Fruit fly (Drosophila melanogaster) whole organism, embryonic: Measurements from ENCODE around the gene CG6195.

Experiments
- Asciz ChIP-seq: fragments of 200-800 bp; sonication (Bioruptor generic); optimal IDR thresholded peaks from 2 replicates; lab custom pipeline; 2017; ENCODE audit warnings: missing biosample characterization, mild to moderate bottlenecking, missing genetic modification characterization, missing genetic modification reagents
- BEAF-32 ChIP-seq: fragments of 200-800 bp; sonication (Bioruptor generic); optimal IDR thresholded peaks from 3 replicates; lab custom pipeline; 2017; ENCODE audit warnings: missing biosample characterization, missing genetic modification characterization, mild to moderate bottlenecking, moderate library complexity, missing genetic modification reagents
- CG10147 ChIP-seq: fragments of 200-800 bp; sonication (Bioruptor generic); optimal IDR thresholded peaks from 2 replicates; lab custom pipeline; 2019; ENCODE audit warnings: missing biosample characterization, mild to moderate bottlenecking, missing genetic modification characterization, moderate library complexity
- CG10462 ChIP-seq: fragments of 200-800 bp; sonication (Bioruptor generic); optimal IDR thresholded peaks from 2 replicates; lab custom pipeline; 2016; ENCODE audit warnings: missing biosample characterization, missing genetic modification characterization
- CG11247 ChIP-seq: fragments of 200-800 bp; sonication (Bioruptor generic); IDR thresholded peaks from 2 replicates; pipeline ENCODE4 v1.3.6; 2022; ENCODE audit warnings: missing biosample characterization, missing genetic modification characterization
- CG11398 ChIP-seq: fragments of 200-800 bp; sonication (Bioruptor generic); optimal IDR thresholded peaks from 2 replicates; lab custom pipeline; 2016; ENCODE audit warnings: missing biosample characterization, missing genetic modification characterization
- CG11723 ChIP-seq: fragments of 200-800 bp; sonication (Bioruptor generic); optimal IDR thresholded peaks from 2 replicates; lab custom pipeline; 2017; ENCODE audit warnings: missing biosample characterization, mild to moderate bottlenecking, missing genetic modification characterization
- CG13894 ChIP-seq: fragments of 200-800 bp; sonication (Bioruptor generic); optimal IDR thresholded peaks from 3 replicates; lab custom pipeline; 2018; ENCODE audit warnings: missing biosample characterization, mild to moderate bottlenecking, missing genetic modification characterization, moderate library complexity
- CG14860 ChIP-seq: fragments of 200-800 bp; sonication (Bioruptor generic); IDR thresholded peaks from 3 replicates; pipeline ENCODE4 v1.3.6; 2022; ENCODE audit warnings: missing biosample characterization, missing genetic modification characterization; ENCODE audit not compliant: partially characterized antibody
- CG15514 ChIP-seq: fragments of 200-800 bp; sonication (Bioruptor generic); optimal IDR thresholded peaks from 3 replicates; lab custom pipeline; 2017; ENCODE audit warnings: missing biosample characterization, missing genetic modification characterization, mild to moderate bottlenecking, moderate library complexity, missing genetic modification reagents
- CG16779 ChIP-seq: fragments of 200-800 bp; sonication (Bioruptor generic); IDR thresholded peaks from 2 replicates; pipeline ENCODE4 v1.3.6; 2022; ENCODE audit warnings: missing biosample characterization, missing genetic modification characterization
- CG16863 ChIP-seq: fragments of 200-800 bp; sonication (Bioruptor generic); optimal IDR thresholded peaks from 3 replicates; lab custom pipeline; 2016; ENCODE audit warnings: missing biosample characterization, missing genetic modification characterization
- CG17328 ChIP-seq: fragments of 200-800 bp; sonication (Bioruptor generic); IDR thresholded peaks from 2 replicates; pipeline ENCODE4 v1.3.6; 2022; ENCODE audit warnings: missing biosample characterization, missing genetic modification characterization
- CG18476 ChIP-seq: fragments of 200-800 bp; sonication (Bioruptor generic); optimal IDR thresholded peaks from 2 replicates; lab custom pipeline; 2016; ENCODE audit warnings: missing biosample characterization, mild to moderate bottlenecking, missing genetic modification characterization
- CG2116 ChIP-seq: fragments of 200-800 bp; sonication (Bioruptor generic); optimal IDR thresholded peaks from 3 replicates; lab custom pipeline; 2018; ENCODE audit warnings: missing biosample characterization, mild to moderate bottlenecking, missing genetic modification characterization
- CG2202 ChIP-seq: fragments of 200-800 bp; sonication (Bioruptor generic); optimal IDR thresholded peaks from 2 replicates; lab custom pipeline; 2018; ENCODE audit warnings: missing biosample characterization, mild to moderate bottlenecking, missing genetic modification characterization
- CG32532 ChIP-seq: fragments of 200-800 bp; sonication (Bioruptor generic); IDR thresholded peaks from 2 replicates; pipeline ENCODE4 v1.3.6; 2022; ENCODE audit warnings: missing biosample characterization, missing genetic modification characterization
- CG32767 ChIP-seq: fragments of 200-800 bp; sonication (Bioruptor generic); IDR thresholded peaks from 2 replicates; pipeline ENCODE4 v1.3.6; 2022; ENCODE audit warnings: missing biosample characterization, missing genetic modification characterization
- CG42726 ChIP-seq: fragments of 200-800 bp; sonication (Bioruptor generic); IDR thresholded peaks from 2 replicates; pipeline ENCODE4 v1.3.6; 2022; ENCODE audit warnings: missing biosample characterization, missing genetic modification characterization; ENCODE audit not compliant: partially characterized antibody
- CG43689 ChIP-seq: fragments of 200-800 bp; sonication (Bioruptor generic); IDR thresholded peaks from 2 replicates; pipeline ENCODE4 v1.3.6; 2022; ENCODE audit warnings: missing biosample characterization, missing genetic modification characterization
- CG7357 ChIP-seq: fragments of 200-800 bp; sonication (Bioruptor generic); IDR thresholded peaks from 3 replicates; pipeline ENCODE4 v1.3.6; 2022; ENCODE audit warnings: missing biosample characterization, missing genetic modification characterization
- CG8281 ChIP-seq: fragments of 200-800 bp; sonication (Bioruptor generic); optimal IDR thresholded peaks from 2 replicates; lab custom pipeline; 2018; ENCODE audit warnings: missing biosample characterization, mild to moderate bottlenecking, missing genetic modification characterization, moderate library complexity
- CG8478 ChIP-seq: fragments of >200 bp; optimal IDR thresholded peaks from 2 replicates; lab custom pipeline; 2018
- CG9437 ChIP-seq: fragments of 200-800 bp; sonication (Bioruptor generic); optimal IDR thresholded peaks from 2 replicates; lab custom pipeline; 2018; ENCODE audit warnings: missing biosample characterization, mild to moderate bottlenecking, missing genetic modification characterization
- CG9817 ChIP-seq: fragments of 200-800 bp; sonication (Bioruptor generic); optimal IDR thresholded peaks from 2 replicates; lab custom pipeline; 2018; ENCODE audit warnings: missing biosample characterization, mild to moderate bottlenecking, missing genetic modification characterization, moderate library complexity
- Camta ChIP-seq: fragments of 200-800 bp; sonication (Bioruptor generic); optimal IDR thresholded peaks from 2 replicates; lab custom pipeline; 2016; ENCODE audit warnings: missing biosample characterization, missing genetic modification characterization
- CkIIα-i1 ChIP-seq: fragments of 200-800 bp; sonication (Bioruptor generic); IDR thresholded peaks from 2 replicates; pipeline ENCODE4 v1.3.6; 2022; ENCODE audit warnings: missing biosample characterization, missing genetic modification characterization
- ERR ChIP-seq: fragments of 200-800 bp; sonication (Bioruptor generic); optimal IDR thresholded peaks from 2 replicates; lab custom pipeline; 2016; ENCODE audit warnings: missing biosample characterization, missing genetic modification characterization
- Fer3 ChIP-seq: fragments of 200-800 bp; sonication (Bioruptor generic); optimal IDR thresholded peaks from 2 replicates; lab custom pipeline; 2018; ENCODE audit warnings: missing biosample characterization, mild to moderate bottlenecking, missing genetic modification characterization, moderate library complexity
- GATAe ChIP-seq: fragments of 200-800 bp; sonication (Bioruptor generic); conservative IDR thresholded peaks from 2 replicates; pipeline ENCODE4 v1.3.6; 2022; ENCODE audit warnings: missing biosample characterization, missing genetic modification characterization
- H15 ChIP-seq: fragments of 200-800 bp; sonication (Bioruptor generic); IDR thresholded peaks from 3 replicates; pipeline ENCODE4 v1.3.6; 2022; ENCODE audit warnings: missing biosample characterization, missing genetic modification characterization
- HLHmδ ChIP-seq: fragments of 200-800 bp; sonication (Bioruptor generic); optimal IDR thresholded peaks from 2 replicates; lab custom pipeline; 2018; ENCODE audit warnings: missing biosample characterization, mild to moderate bottlenecking, missing genetic modification characterization, moderate library complexity
- Hey ChIP-seq: fragments of 200-800 bp; sonication (Bioruptor generic); optimal IDR thresholded peaks from 3 replicates; lab custom pipeline; 2018; ENCODE audit warnings: missing biosample characterization, mild to moderate bottlenecking, missing genetic modification characterization
- Hmr ChIP-seq: fragments of 200-800 bp; sonication (Bioruptor generic); optimal IDR thresholded peaks from 3 replicates; lab custom pipeline; 2017; ENCODE audit warnings: mild to moderate bottlenecking, missing biosample characterization, missing genetic modification reagents, missing genetic modification characterization
- NFAT ChIP-seq: fragments of 200-800 bp; sonication (Bioruptor generic); IDR thresholded peaks from 2 replicates; pipeline ENCODE4 v1.3.6; 2022; ENCODE audit warnings: missing biosample characterization, missing genetic modification characterization
- Nf-YB ChIP-seq: fragments of 200-800 bp; sonication (Bioruptor generic); optimal IDR thresholded peaks from 3 replicates; lab custom pipeline; 2019; ENCODE audit warnings: missing biosample characterization, mild to moderate bottlenecking, missing genetic modification characterization, moderate library complexity
- Usf ChIP-seq: fragments of 200-800 bp; sonication (Bioruptor generic); optimal IDR thresholded peaks from 2 replicates; lab custom pipeline; 2017; ENCODE audit warnings: missing genotype, missing biosample characterization, missing genetic modification characterization
- aop ChIP-seq: fragments of 200-800 bp; sonication (Bioruptor generic); IDR thresholded peaks from 2 replicates; pipeline ENCODE4 v1.3.6; 2022; ENCODE audit warnings: missing biosample characterization, missing genetic modification characterization
- btn ChIP-seq: fragments of 200-800 bp; sonication (Bioruptor generic); optimal IDR thresholded peaks from 2 replicates; lab custom pipeline; 2016; ENCODE audit warnings: missing biosample characterization, missing genetic modification characterization
- dati ChIP-seq: fragments of 200-800 bp; sonication (Bioruptor generic); IDR thresholded peaks from 2 replicates; pipeline ENCODE4 v1.3.6; 2022; ENCODE audit warnings: missing biosample characterization, missing genetic modification characterization
- exex ChIP-seq: fragments of 200-800 bp; sonication (Bioruptor generic); optimal IDR thresholded peaks from 4 replicates; lab custom pipeline; 2018; ENCODE audit warnings: missing biosample characterization, mild to moderate bottlenecking, missing genetic modification characterization, moderate library complexity
- gem ChIP-seq: fragments of 200-800 bp; sonication (Bioruptor generic); optimal IDR thresholded peaks from 2 replicates; lab custom pipeline; 2019; ENCODE audit warnings: missing biosample characterization, mild to moderate bottlenecking, missing genetic modification characterization, moderate library complexity
- lov ChIP-seq, 2 experiments: fragments of 200-800 bp in 1 of 2; fragments of >200 bp in 1 of 2; sonication (Bioruptor generic) in 1 of 2; IDR thresholded peaks in 1 of 2; optimal IDR thresholded peaks in 1 of 2; 2 replicates in 1 of 2; 3 replicates in 1 of 2; pipeline versions ENCODE4 v1.3.6 to Lab custom; 2017 to 2022; ENCODE audit warnings: missing biosample characterization in 1 of 2, missing genetic modification characterization in 1 of 2
- luna ChIP-seq: fragments of 200-800 bp; sonication (Bioruptor generic); optimal IDR thresholded peaks from 2 replicates; lab custom pipeline; 2016; ENCODE audit warnings: missing biosample characterization, missing genetic modification characterization
- pb ChIP-seq: fragments of 200-800 bp; sonication (Bioruptor generic); optimal IDR thresholded peaks from 3 replicates; lab custom pipeline; 2016; ENCODE audit warnings: missing biosample characterization, missing genetic modification characterization
- ranshi ChIP-seq: fragments of 200-800 bp; sonication (Bioruptor generic); IDR thresholded peaks from 2 replicates; pipeline ENCODE4 v1.3.6; 2022; ENCODE audit warnings: missing biosample characterization, missing genetic modification characterization
- sima ChIP-seq: fragments of 200-800 bp; sonication (Bioruptor generic); optimal IDR thresholded peaks from 2 replicates; lab custom pipeline; 2016; ENCODE audit warnings: missing biosample characterization, missing genetic modification characterization
- tin ChIP-seq: fragments of 200-800 bp; sonication (Bioruptor generic); optimal IDR thresholded peaks from 3 replicates; lab custom pipeline; 2016; ENCODE audit warnings: missing biosample characterization, missing genetic modification characterization
- trh ChIP-seq: fragments of 200-800 bp; sonication (Bioruptor generic); optimal IDR thresholded peaks from 2 replicates; lab custom pipeline; 2016; ENCODE audit warnings: missing biosample characterization, missing genetic modification characterization

The CG6195 gene

DNA sequence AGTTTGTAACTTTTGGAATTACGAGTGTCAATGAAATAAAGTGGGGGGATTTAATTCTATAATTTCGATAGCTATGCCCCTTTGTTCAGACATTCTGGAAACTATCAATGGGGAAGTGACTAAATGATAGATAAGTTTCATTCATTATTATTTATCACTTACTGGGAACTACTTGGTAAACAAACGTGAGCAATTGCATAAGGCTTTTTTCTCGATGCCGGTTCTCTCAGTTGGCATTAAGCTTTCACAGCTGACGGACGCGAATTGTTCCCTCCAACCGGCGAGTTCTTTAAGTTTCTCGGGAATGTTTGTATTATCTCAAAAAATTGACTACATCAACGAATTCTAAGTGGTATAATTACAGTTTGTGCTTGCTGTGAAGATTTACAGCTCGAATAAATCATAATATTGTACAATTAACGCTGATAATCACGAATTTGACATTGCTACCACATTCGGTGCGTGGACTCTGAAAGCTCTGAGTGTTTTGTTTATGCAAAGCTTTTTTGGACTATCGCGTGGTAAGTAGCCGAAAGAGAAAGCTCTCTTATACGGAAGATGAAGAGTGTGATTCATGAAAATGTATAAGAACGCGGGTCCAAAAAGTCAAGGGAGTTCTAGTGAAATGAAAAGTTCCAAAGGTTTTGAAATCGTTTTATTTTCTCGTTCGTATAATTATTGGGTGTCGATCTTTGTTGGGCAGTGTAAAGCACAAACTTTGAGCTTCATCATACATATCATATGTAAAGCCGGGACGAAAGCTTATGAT is 23.2 kb upstream of the CG6195 start, which contains the start of gene Naam (continued):
- no peak for TF ChIP-seq Usf (GFP tag; lab: Kevin White, UChicago)
- peak; percentile 77 for TF ChIP-seq pb (GFP tag; lab: Kevin White, UChicago)
- TF ChIP-seq CG8281 (tag; lab: Kevin White, UChicago), result no peak
- peak; percentile 75 for TF ChIP-seq CG11247
- TF ChIP-seq aop (GFP tag; lab: Robert Waterston, UW), result no peak
- TF ChIP-seq gem (tag; lab: Kevin White, UChicago), result peak; percentile 83
- TF ChIP-seq CG17328, result peak; percentile 79
- no peak for TF ChIP-seq CG8478 (lab: Kevin White, UChicago)
- no peak for TF ChIP-seq CG14860 (GFP tag; lab: Robert Waterston, UW)
- TF ChIP-seq Nf-YB (GFP tag; lab: Kevin White, UChicago), result peak; percentile 51
- TF ChIP-seq CG10462 (GFP tag; lab: Kevin White, UChicago), result peak; percentile 51
- no peak for TF ChIP-seq sima (GFP tag; lab: Kevin White, UChicago)
- TF ChIP-seq CG16779 (GFP tag; lab: Robert Waterston, UW), result peak; percentile 89
- peak; percentile 60; the same call in 1 of the 2 replicates for TF ChIP-seq ranshi
- TF ChIP-seq Hmr (GFP tag; lab: Kevin White, UChicago), result peak; percentile 91
- no peak for TF ChIP-seq trh (GFP tag; lab: Kevin White, UChicago)
- no peak for TF ChIP-seq GATAe (GFP tag; lab: Robert Waterston, UW)
- peak; percentile 74 for TF ChIP-seq CG16863 (GFP tag; lab: Kevin White, UChicago)
- TF ChIP-seq ERR (GFP tag; lab: Kevin White, UChicago), result peak; percentile 78
- no peak for TF ChIP-seq CG42726 (GFP tag; lab: Robert Waterston, UW)
- 0 out of 3 replicates have a peak, but pooled peaks have one; percentile 41 for TF ChIP-seq CG7357
- TF ChIP-seq tin (GFP tag; lab: Kevin White, UChicago), result peak; percentile 72
- peak; percentile 97 for TF ChIP-seq exex (tag; lab: Kevin White, UChicago)
- TF ChIP-seq H15 (GFP tag; lab: Robert Waterston, UW), result no peak; the same call in 2 of the 3 replicates
- TF ChIP-seq CG2116 (GFP tag; lab: Kevin White, UChicago), result peak; percentile 41
- peak; percentile 72 for TF ChIP-seq Asciz (GFP tag; lab: Kevin White, UChicago)
- TF ChIP-seq CG11723, result peak; percentile 50
- TF ChIP-seq BEAF-32 (GFP tag; lab: Kevin White, UChicago), result peak; percentile 1
- TF ChIP-seq NFAT (GFP tag; lab: Robert Waterston, UW), result peak; percentile 85
- no peak for TF ChIP-seq Hey (tag; lab: Kevin White, UChicago)
- TF ChIP-seq HLHmδ (GFP tag; lab: Kevin White, UChicago), result no peak
- no peak for TF ChIP-seq CG2202 (tag; lab: Kevin White, UChicago)
- no peak for TF ChIP-seq btn (GFP tag; lab: Kevin White, UChicago)
- peak; percentile 58 for TF ChIP-seq CG18476
- no peak for TF ChIP-seq CkIIα-i1 (GFP tag; lab: Robert Waterston, UW)
- no peak for TF ChIP-seq CG43689
- peak; percentile 74 for TF ChIP-seq Camta (GFP tag; lab: Kevin White, UChicago)
- TF ChIP-seq CG9437, result peak; percentile 57
- TF ChIP-seq dati (GFP tag; lab: Robert Waterston, UW), result peak; percentile 7; the same call in 1 of the 2 replicates
- TF ChIP-seq CG15514 (GFP tag; lab: Kevin White, UChicago), result peak; percentile 79
- TF ChIP-seq CG11398 (GFP tag; lab: Kevin White, UChicago), result peak; percentile 84
- TF ChIP-seq CG10147, result peak; percentile 74
- peak; percentile 70 for TF ChIP-seq CG32767 (GFP tag; lab: Robert Waterston, UW)
- peak; percentile 25 for TF ChIP-seq luna (GFP tag; lab: Kevin White, UChicago)
- peak; percentile 73 for TF ChIP-seq CG13894 (tag; lab: Kevin White, UChicago)
- TF ChIP-seq CG9817 (tag; lab: Kevin White, UChicago), result peak; percentile 55
- no peak for TF ChIP-seq lov (optimal IDR thresholded peaks at IDR 0.05; lab: Kevin White, UChicago)
- TF ChIP-seq lov (GFP tag; IDR thresholded peaks at IDR 0.05; lab: Robert Waterston, UW), result peak; percentile 70; the same call in 2 of the 3 replicates
- TF ChIP-seq CG32532 (GFP tag; lab: Robert Waterston, UW), result peak; percentile 88
- peak; percentile 76 for TF ChIP-seq Fer3
